Worm (Caenorhabditis elegans): ENCODE results near the gene Y49F6B.2.
A peak's percentile ranks its signal among the peaks of the same experiment; 100 is the strongest.

Y49F6B.2 gene

ce11 chrII:3553453-3553852 lies 50.7 kb downstream of the Y49F6B.2 start, which contains the start of gene dnc-3:
dnc-3 (plus strand) TSS chrII:3553724.
- TF ChIP-seq dsc-1 (tag; optimal IDR thresholded peaks at IDR 0.05) (peak; percentile 91), pqm-1 (tag; optimal IDR thresholded peaks at IDR 0.05) (no peak), ztf-11 (tag; optimal IDR thresholded peaks at IDR 0.05) (peak in 1 of 2 experiments; percentile 44), isw-1 (GFP tag; IDR thresholded peaks at IDR 0.05) (peak; percentile 72), nhr-28 (tag; optimal IDR thresholded peaks at IDR 0.05) (no peak), nhr-237 (tag; optimal IDR thresholded peaks at IDR 0.05) (peak; percentile 30), lin-39 (tag; optimal IDR thresholded peaks at IDR 0.05) (peak; percentile 43), pax-3 (tag; optimal IDR thresholded peaks at IDR 0.05) (peak; percentile 70), nhr-20 (tag; optimal IDR thresholded peaks at IDR 0.05) (peak; percentile 80), dpl-1 (GFP tag; optimal IDR thresholded peaks at IDR 0.05) (peak; percentile 52 to 56 (median 56)), nhr-90 (tag; optimal IDR thresholded peaks at IDR 0.05; ENCODE audit: poor library complexity) (peak; percentile 73), ceh-90 (tag; optimal IDR thresholded peaks at IDR 0.05) (peak; percentile 62), F16B12.6 (tag; optimal IDR thresholded peaks at IDR 0.05) (peak; percentile 83), efl-3 (GFP tag; optimal IDR thresholded peaks at IDR 0.05) (peak; percentile 19), nhr-71 (tag; optimal IDR thresholded peaks at IDR 0.05) (peak; percentile 86), hpl-2 (GFP tag; optimal IDR thresholded peaks at IDR 0.05) (no peak), zip-4 (GFP tag; optimal IDR thresholded peaks at IDR 0.05) (peak; percentile 69), ces-1 (GFP tag; optimal IDR thresholded peaks at IDR 0.05) (no peak), rnt-1 (tag; optimal IDR thresholded peaks at IDR 0.05) (no peak), elt-2 (tag; optimal IDR thresholded peaks at IDR 0.05) (peak; percentile 62), nhr-47 (tag; optimal IDR thresholded peaks at IDR 0.05) (peak; percentile 87), sup-37 (GFP tag; optimal IDR thresholded peaks at IDR 0.05) (peak; percentile 52), skn-1 (tag; optimal IDR thresholded peaks at IDR 0.05) (no peak), nhr-77 (tag; optimal IDR thresholded peaks at IDR 0.05) (peak; percentile 24), unc-130 (tag; optimal IDR thresholded peaks at IDR 0.05) (no peak), egl-13 (tag; optimal IDR thresholded peaks at IDR 0.05) (peak; percentile 73), lsy-2 (tag; optimal IDR thresholded peaks at IDR 0.05) (peak; percentile 75 to 77), efl-1 (optimal IDR thresholded peaks at IDR 0.05) (peak; percentile 44 to 70), efl-1 (GFP tag; optimal IDR thresholded peaks at IDR 0.05 in 1 of 2) (peak; percentile 52 to 96), nhr-19 (GFP tag; conservative IDR thresholded peaks at IDR 0.05) (peak; percentile 61), grh-1 (GFP tag; IDR thresholded peaks at IDR 0.05) (peak; percentile 56), ceh-82 (tag; optimal IDR thresholded peaks at IDR 0.05) (peak in 1 of 3 experiments; percentile 9), lin-35 (GFP tag; optimal IDR thresholded peaks at IDR 0.05) (peak; percentile 49 to 54), lin-13 (GFP tag; optimal IDR thresholded peaks at IDR 0.05) (peak; percentile 29), fkh-4 (tag; optimal IDR thresholded peaks at IDR 0.05; ENCODE audit: borderline replicate concordance) (peak; percentile 72), tbx-2 (tag; optimal IDR thresholded peaks at IDR 0.05) (peak; percentile 82), egl-27 (tag; optimal IDR thresholded peaks at IDR 0.05) (no peak), aly-2 (tag; optimal IDR thresholded peaks at IDR 0.05) (peak; percentile 20), lin-14 (GFP tag; optimal IDR thresholded peaks at IDR 0.05) (peak; percentile 80), fos-1 (tag; optimal IDR thresholded peaks at IDR 0.05) (peak; percentile 29), xbp-1 (tag; optimal IDR thresholded peaks at IDR 0.05) (peak; percentile 84), nhr-12 (tag; optimal IDR thresholded peaks at IDR 0.05) (no peak), snu-23 (GFP tag; optimal IDR thresholded peaks at IDR 0.05) (peak; percentile 86), sox-4 (tag; optimal IDR thresholded peaks at IDR 0.05) (peak; percentile 67), C04F5.9 (tag; optimal IDR thresholded peaks at IDR 0.05) (peak; percentile 77), hlh-17 (GFP tag; optimal IDR thresholded peaks at IDR 0.05; ENCODE audit: borderline replicate concordance) (no peak), pag-3 (tag; optimal IDR thresholded peaks at IDR 0.05; ENCODE audit: borderline replicate concordance, insufficient read depth) (no peak), nhr-85 (tag) (peak; percentile 87), lin-15B (tag; optimal IDR thresholded peaks at IDR 0.05) (peak; percentile 28), fkh-8 (tag; optimal IDR thresholded peaks at IDR 0.05) (peak; percentile 75), ztf-4 (tag; optimal IDR thresholded peaks at IDR 0.05) (no peak), unc-86 (tag; optimal IDR thresholded peaks at IDR 0.05) (peak; percentile 56), C16A3.4 (tag; optimal IDR thresholded peaks at IDR 0.05) (peak; percentile 24)

All from whole organism, L1 larva.